Fruit fly (Drosophila melanogaster) Kc167 (cell line): Measurements from ENCODE around the gene htl.

Experiments used
- Myc ChIP-seq: fragments of >200 bp; optimal IDR thresholded peaks from 2 replicates; lab custom pipeline; 2017; ENCODE audit warnings: missing external identifiers
- Sin3A ChIP-seq: fragments of >200 bp; optimal IDR thresholded peaks from 2 replicates; lab custom pipeline; 2018; ENCODE audit warnings: missing external identifiers
- h ChIP-seq: fragments of >200 bp; optimal IDR thresholded peaks from 3 replicates; lab custom pipeline; 2018; ENCODE audit warnings: missing external identifiers
- insv ChIP-seq: fragments of >200 bp; optimal IDR thresholded peaks from 3 replicates; lab custom pipeline; 2018; ENCODE audit warnings: missing external identifiers
- psq ChIP-seq: fragments of >200 bp; optimal IDR thresholded peaks from 2 replicates; lab custom pipeline; 2017; ENCODE audit warnings: missing external identifiers
- ttk ChIP-seq: sonication (Bioruptor generic); optimal IDR thresholded peaks from 2 replicates; lab custom pipeline; 2017; ENCODE audit warnings: missing external identifiers

htl gene

dm6 chr3R:18064369-18064768, 11.6 kb upstream of the htl start:
- TF ChIP-seq psq (lab: Kevin White, UChicago), result no peak
- TF ChIP-seq ttk (lab: Kevin White, UChicago), result no peak
- no peak for TF ChIP-seq h (lab: Kevin White, UChicago)
- TF ChIP-seq Sin3A (lab: Kevin White, UChicago), result no peak
- TF ChIP-seq Myc, result no peak
- TF ChIP-seq insv (lab: Kevin White, UChicago), result no peak

- no peak for TF ChIP-seq Sin3A (lab: Kevin White, UChicago)
- TF ChIP-seq Myc, result no peak
- no peak for TF ChIP-seq h (lab: Kevin White, UChicago)
- TF ChIP-seq psq (lab: Kevin White, UChicago), result no peak
- TF ChIP-seq insv (lab: Kevin White, UChicago), result no peak
- TF ChIP-seq ttk (lab: Kevin White, UChicago), result no peak
Observed at dm6 chr3R:18063168-18063792, 10.5 kb upstream of the htl start.

- TF ChIP-seq ttk (lab: Kevin White, UChicago), result no peak
- no peak for TF ChIP-seq Myc
- TF ChIP-seq psq (lab: Kevin White, UChicago), result no peak
- no peak for TF ChIP-seq insv (lab: Kevin White, UChicago)
- TF ChIP-seq Sin3A (lab: Kevin White, UChicago), result no peak
- TF ChIP-seq h (lab: Kevin White, UChicago), result no peak
Observed at dm6 chr3R:18060551-18060950, 7.8 kb upstream of the htl start.

- TF ChIP-seq Sin3A (lab: Kevin White, UChicago), result no peak
- no peak for TF ChIP-seq h (lab: Kevin White, UChicago)
Observed at dm6 chr3R:18058401-18058800, 5.6 kb upstream of the htl start.

dm6 chr3R:18050585-18050984, 2.2 kb downstream of the htl start:
- TF ChIP-seq psq (lab: Kevin White, UChicago) (no peak), Sin3A (lab: Kevin White, UChicago) (no peak), insv (lab: Kevin White, UChicago) (no peak)

- TF ChIP-seq insv (lab: Kevin White, UChicago) (no peak), Myc (no peak), h (lab: Kevin White, UChicago) (no peak), Sin3A (lab: Kevin White, UChicago) (no peak), ttk (lab: Kevin White, UChicago) (no peak), psq (lab: Kevin White, UChicago) (no peak)
Observed at dm6 chr3R:18050016-18050556, 2.7 kb downstream of the htl start.

- TF ChIP-seq h (lab: Kevin White, UChicago) (no peak), ttk (lab: Kevin White, UChicago) (no peak), Sin3A (lab: Kevin White, UChicago) (no peak), Myc (no peak)
Observed at dm6 chr3R:18049272-18050015, 3.3 kb downstream of the htl start.

- TF ChIP-seq psq (lab: Kevin White, UChicago) (no peak), insv (lab: Kevin White, UChicago) (no peak), Myc (no peak), Sin3A (lab: Kevin White, UChicago) (no peak), h (lab: Kevin White, UChicago) (no peak), ttk (lab: Kevin White, UChicago) (no peak)
Observed at dm6 chr3R:18043579-18043978, 9.2 kb downstream of the htl start.

dm6 chr3R:18029105-18029504, 23.7 kb downstream of the htl start:
- TF ChIP-seq ttk (lab: Kevin White, UChicago), result no peak
- no peak for TF ChIP-seq h (lab: Kevin White, UChicago)
- no peak for TF ChIP-seq Myc
- TF ChIP-seq insv (lab: Kevin White, UChicago), result no peak
- no peak for TF ChIP-seq psq (lab: Kevin White, UChicago)
- TF ChIP-seq Sin3A (lab: Kevin White, UChicago), result no peak

dm6 chr3R:18027789-18028188, 25.0 kb downstream of the htl start:
- TF ChIP-seq h (lab: Kevin White, UChicago) (no peak), Myc (no peak), insv (lab: Kevin White, UChicago) (no peak), Sin3A (lab: Kevin White, UChicago) (no peak)

dm6 chr3R:18027307-18027706, 25.5 kb downstream of the htl start:
- no peak for TF ChIP-seq Sin3A (lab: Kevin White, UChicago)
- no peak for TF ChIP-seq insv (lab: Kevin White, UChicago)
- no peak for TF ChIP-seq h (lab: Kevin White, UChicago)
- TF ChIP-seq Myc, result no peak
- no peak for TF ChIP-seq psq (lab: Kevin White, UChicago)
- TF ChIP-seq ttk (lab: Kevin White, UChicago), result no peak

dm6 chr3R:18026536-18026935, 26.2 kb downstream of the htl start:
- TF ChIP-seq ttk (lab: Kevin White, UChicago), result no peak
- TF ChIP-seq psq (lab: Kevin White, UChicago), result no peak
- no peak for TF ChIP-seq Sin3A (lab: Kevin White, UChicago)
- TF ChIP-seq Myc, result no peak
- no peak for TF ChIP-seq h (lab: Kevin White, UChicago)
- no peak for TF ChIP-seq insv (lab: Kevin White, UChicago)
